Worm (Caenorhabditis elegans): Measurements from ENCODE around the gene qns-1.

Gene qns-1

ce11 chrIV:10174328-10174727, 44.8 kb downstream of the qns-1 start, which contains the start of gene pxf-1:
Gene pxf-1 (minus strand): TSS chrIV:10174341.
- no peak for TF ChIP-seq sox-2 (GFP tag; IDR thresholded peaks at IDR 0.05)
- no peak for TF ChIP-seq C38D4.7 (GFP tag; optimal IDR thresholded peaks at IDR 0.05)
- TF ChIP-seq unc-42 (tag; optimal IDR thresholded peaks at IDR 0.05) = peak; percentile 24

- TF ChIP-seq fax-1 (tag; optimal IDR thresholded peaks at IDR 0.05) (no peak), dve-1 (tag; optimal IDR thresholded peaks at IDR 0.05) (no peak), unc-42 (tag; optimal IDR thresholded peaks at IDR 0.05) (peak; percentile 100), C38D4.7 (GFP tag; optimal IDR thresholded peaks at IDR 0.05) (no peak)
These were observed 48.3 kb downstream of the qns-1 start for ce11 chrIV:10170808-10171207.

Data from whole organism, late embryonic.